Fruit fly (Drosophila melanogaster) whole organism, pupa: ENCODE data around the gene Epp.

Source experiments
- CG14655 ChIP-seq: fragments of 200-800 bp; sonication (Bioruptor generic); optimal IDR thresholded peaks from 3 replicates; lab custom pipeline; 2017; ENCODE audit warnings: mild to moderate bottlenecking, missing biosample characterization, missing genetic modification reagents, missing genetic modification characterization
- CG15710 ChIP-seq: fragments of 200-800 bp; sonication (Bioruptor generic); optimal IDR thresholded peaks from 2 replicates; lab custom pipeline; 2018; ENCODE audit warnings: missing biosample characterization, mild to moderate bottlenecking, missing genetic modification characterization, moderate library complexity
- CG17806 ChIP-seq: fragments of 200-800 bp; sonication (Bioruptor generic); optimal IDR thresholded peaks from 2 replicates; lab custom pipeline; 2018; ENCODE audit warnings: missing biosample characterization, mild to moderate bottlenecking, missing genetic modification characterization, moderate library complexity
- CG32121 ChIP-seq: fragments of 200-800 bp; sonication (Bioruptor generic); IDR thresholded peaks from 2 replicates; pipeline ENCODE4 v1.3.6; 2022; ENCODE audit warnings: missing biosample characterization, missing genetic modification characterization
- CG4496 ChIP-seq: fragments of 200-800 bp; sonication (Bioruptor generic); IDR thresholded peaks from 3 replicates; pipeline ENCODE4 v1.3.6; 2022; ENCODE audit warnings: missing biosample characterization, missing genetic modification characterization
- Ets98B ChIP-seq: fragments of 200-800 bp; sonication (Bioruptor generic); IDR thresholded peaks from 2 replicates; pipeline ENCODE4 v1.3.6; 2022; ENCODE audit warnings: missing biosample characterization, missing genetic modification characterization
- Pif1A ChIP-seq: fragments of 200-800 bp; sonication (Bioruptor generic); optimal IDR thresholded peaks from 3 replicates; lab custom pipeline; 2016; ENCODE audit warnings: missing biosample characterization, missing genetic modification characterization
- Pif1B ChIP-seq: fragments of 200-800 bp; sonication (Bioruptor generic); optimal IDR thresholded peaks from 3 replicates; lab custom pipeline; 2016; ENCODE audit warnings: missing biosample characterization, missing genetic modification characterization
- fd96Ca ChIP-seq: fragments of 200-800 bp; sonication (Bioruptor generic); IDR thresholded peaks from 3 replicates; pipeline ENCODE4 v1.3.6; 2022; ENCODE audit warnings: missing biosample characterization, missing genetic modification characterization
- rn ChIP-seq: fragments of 200-800 bp; sonication (Bioruptor generic); IDR thresholded peaks from 2 replicates; pipeline ENCODE4 v1.3.6; 2022; ENCODE audit warnings: missing biosample characterization, missing genetic modification characterization

Gene Epp

dm6 chr3R:23940840-23941364, 51.8 kb downstream of the Epp start:
- TF ChIP-seq CG17806 (tag; lab: Kevin White, UChicago) (no peak), CG15710 (tag; lab: Kevin White, UChicago) (no peak)

dm6 chr3R:23939921-23940839, 52.5 kb downstream of the Epp start:
- peak; percentile 37; the same call in 1 of the 2 replicates for TF ChIP-seq CG32121 (GFP tag; lab: Robert Waterston, UW)
- TF ChIP-seq CG14655 (GFP tag; lab: Kevin White, UChicago): peak; percentile 22
- peak; percentile 65 for TF ChIP-seq Ets98B
- TF ChIP-seq Pif1B (GFP tag; lab: Kevin White, UChicago): no peak
- peak; percentile 15 for TF ChIP-seq Pif1A
- TF ChIP-seq rn (GFP tag; lab: Robert Waterston, UW): no peak
- 0 out of 3 replicates have a peak, but pooled peaks have one; percentile 49 for TF ChIP-seq fd96Ca
- TF ChIP-seq CG4496 (GFP tag; lab: Robert Waterston, UW): peak; percentile 60
